Worm (Caenorhabditis elegans) whole organism, mixed stage, embryonic: ENCODE data around the gene fkh-9.

ENCODE experiments used
- blmp-1 ChIP-seq: fragments of 150-350 bp; optimal IDR thresholded peaks from 2 replicates; lab custom pipeline; 2014; ENCODE audit warnings: missing biosample characterization, missing genetic modification characterization
- ceh-39 ChIP-seq: fragments of 150-350 bp; optimal IDR thresholded peaks from 2 replicates; lab custom pipeline; 2014; ENCODE audit warnings: missing biosample characterization, missing genetic modification characterization
- ces-1 ChIP-seq: fragments of 150-350 bp; optimal IDR thresholded peaks from 2 replicates; lab custom pipeline; 2014; ENCODE audit warnings: missing biosample characterization, missing genetic modification reagents, missing genetic modification characterization
- elt-3 ChIP-seq: fragments of 150-350 bp; optimal IDR thresholded peaks from 2 replicates; lab custom pipeline; 2014; ENCODE audit warnings: missing biosample characterization, missing genetic modification characterization
- lin-13 ChIP-seq: fragments of 150-350 bp; optimal IDR thresholded peaks from 2 replicates; lab custom pipeline; 2014; ENCODE audit warnings: missing biosample characterization, missing genetic modification characterization
- lsy-2 ChIP-seq: fragments of 150-350 bp; optimal IDR thresholded peaks from 2 replicates; lab custom pipeline; 2014; ENCODE audit warnings: missing biosample characterization, missing genetic modification characterization
- mab-5 ChIP-seq: fragments of 150-350 bp; optimal IDR thresholded peaks from 2 replicates; lab custom pipeline; 2014; ENCODE audit warnings: missing biosample characterization, missing genetic modification characterization
- mep-1 ChIP-seq: fragments of 150-350 bp; optimal IDR thresholded peaks from 2 replicates; lab custom pipeline; 2017; ENCODE audit warnings: missing biosample characterization, missing genetic modification reagents, missing genetic modification characterization, inconsistent platforms
- nhr-12 ChIP-seq: fragments of 150-350 bp; optimal IDR thresholded peaks from 2 replicates; lab custom pipeline; 2014; ENCODE audit warnings: missing biosample characterization, missing genetic modification characterization
- nhr-76 ChIP-seq: sonication (generic microtip); optimal IDR thresholded peaks from 2 replicates; lab custom pipeline; 2017; ENCODE audit warnings: missing biosample characterization, missing genetic modification characterization
- unc-62 ChIP-seq: fragments of 150-350 bp; optimal IDR thresholded peaks from 2 replicates; lab custom pipeline; 2014; ENCODE audit warnings: missing biosample characterization, missing genetic modification reagents, missing genetic modification characterization
- ztf-11 ChIP-seq: fragments of 150-350 bp; optimal IDR thresholded peaks from 2 replicates; lab custom pipeline; 2014; ENCODE audit warnings: missing biosample characterization, missing genetic modification characterization

DNA sequence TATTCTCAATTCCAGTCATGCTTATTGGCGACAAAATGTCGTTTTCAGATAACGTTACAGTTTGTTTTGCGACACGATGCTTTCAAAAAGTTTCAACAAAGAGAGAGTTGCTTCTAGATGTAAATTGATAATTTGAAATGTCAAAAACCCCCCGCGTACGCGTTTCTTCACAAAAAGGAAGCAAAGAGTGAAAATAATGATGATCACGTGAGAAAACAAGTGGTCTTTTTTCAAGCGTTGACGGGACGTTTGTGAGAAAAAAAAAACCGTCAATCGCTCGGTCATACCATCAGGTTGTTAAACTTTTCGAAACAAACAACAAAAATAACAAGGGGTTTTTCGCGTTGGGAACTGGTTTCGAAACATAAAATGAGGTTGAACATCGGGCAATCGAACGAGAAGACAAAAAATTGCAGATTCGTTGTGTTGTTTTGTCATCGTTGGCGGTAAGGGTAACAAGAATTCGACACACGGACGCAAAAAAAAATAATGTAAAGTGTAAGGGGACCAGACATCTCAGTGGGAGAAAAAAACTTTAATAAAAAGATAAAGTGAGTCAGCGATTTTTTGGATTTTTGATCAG, 5.4 kb upstream of the fkh-9 start:
- TF ChIP-seq lsy-2 (tag; lab: Kevin White, UChicago) (no peak), ces-1 (GFP tag; lab: Kevin White, UChicago) (no peak), nhr-76 (tag; lab: Kevin White, UChicago) (no peak), blmp-1 (tag; lab: Kevin White, UChicago) (no peak), ceh-39 (tag; lab: Kevin White, UChicago) (no peak), nhr-12 (tag; lab: Kevin White, UChicago) (no peak), elt-3 (tag; lab: Kevin White, UChicago) (no peak), lin-13 (tag; lab: Kevin White, UChicago) (no peak), mab-5 (tag; lab: Kevin White, UChicago) (no peak), mep-1 (tag; lab: Kevin White, UChicago) (no peak), unc-62 (GFP tag; lab: Kevin White, UChicago) (no peak), ztf-11 (tag; lab: Kevin White, UChicago) (no peak)
